Fruit fly (Drosophila melanogaster) whole organism, embryonic: ENCODE results near the gene CG42781.

Experiments
- BEAF-32 ChIP-seq: fragments of 200-800 bp; sonication (Bioruptor generic); optimal IDR thresholded peaks from 3 replicates; lab custom pipeline; 2017; ENCODE audit warnings: missing biosample characterization, missing genetic modification characterization, mild to moderate bottlenecking, moderate library complexity, missing genetic modification reagents
- CG10959 ChIP-seq: fragments of 200-800 bp; sonication (Bioruptor generic); IDR thresholded peaks from 2 replicates; pipeline ENCODE4 v1.3.6; 2022; ENCODE audit warnings: missing biosample characterization, missing genetic modification characterization
- CG12299 ChIP-seq: fragments of 200-800 bp; sonication (Bioruptor generic); optimal IDR thresholded peaks from 2 replicates; lab custom pipeline; 2018; ENCODE audit warnings: missing biosample characterization, mild to moderate bottlenecking, missing genetic modification characterization
- CG18476 ChIP-seq: fragments of 200-800 bp; sonication (Bioruptor generic); optimal IDR thresholded peaks from 2 replicates; lab custom pipeline; 2016; ENCODE audit warnings: missing biosample characterization, mild to moderate bottlenecking, missing genetic modification characterization
- CHES-1-like ChIP-seq: fragments of 200-800 bp; sonication (Bioruptor generic); optimal IDR thresholded peaks from 2 replicates; lab custom pipeline; 2016; ENCODE audit warnings: missing biosample characterization, missing genetic modification characterization
- Dip3 ChIP-seq: fragments of 200-800 bp; sonication (Bioruptor generic); optimal IDR thresholded peaks from 3 replicates; lab custom pipeline; 2016; ENCODE audit warnings: missing biosample characterization, missing genetic modification characterization
- Mad ChIP-seq: fragments of 200-800 bp; sonication (Bioruptor generic); optimal IDR thresholded peaks from 2 replicates; lab custom pipeline; 2016; ENCODE audit warnings: missing biosample characterization, missing genetic modification characterization
- Xbp1 ChIP-seq: fragments of 200-800 bp; sonication (Bioruptor generic); optimal IDR thresholded peaks from 3 replicates; lab custom pipeline; 2016; ENCODE audit warnings: missing biosample characterization, mild to moderate bottlenecking, missing genetic modification characterization
- bsh ChIP-seq, 2 experiments: fragments of 200-800 bp; sonication (Bioruptor generic); optimal IDR thresholded peaks; 2 replicates each; lab custom pipeline; 2017 to 2018; ENCODE audit warnings: mild to moderate bottlenecking in 2 of 2, missing biosample characterization in 2 of 2, missing genetic modification characterization in 2 of 2, moderate library complexity in 1 of 2
- cad ChIP-seq: fragments of >200 bp; optimal IDR thresholded peaks from 2 replicates; lab custom pipeline; 2017; ENCODE audit warnings: missing biosample characterization, missing genetic modification characterization
- tx ChIP-seq: fragments of 200-800 bp; sonication (Bioruptor generic); optimal IDR thresholded peaks from 2 replicates; lab custom pipeline; 2016; ENCODE audit warnings: missing biosample characterization, missing genetic modification characterization

DNA sequence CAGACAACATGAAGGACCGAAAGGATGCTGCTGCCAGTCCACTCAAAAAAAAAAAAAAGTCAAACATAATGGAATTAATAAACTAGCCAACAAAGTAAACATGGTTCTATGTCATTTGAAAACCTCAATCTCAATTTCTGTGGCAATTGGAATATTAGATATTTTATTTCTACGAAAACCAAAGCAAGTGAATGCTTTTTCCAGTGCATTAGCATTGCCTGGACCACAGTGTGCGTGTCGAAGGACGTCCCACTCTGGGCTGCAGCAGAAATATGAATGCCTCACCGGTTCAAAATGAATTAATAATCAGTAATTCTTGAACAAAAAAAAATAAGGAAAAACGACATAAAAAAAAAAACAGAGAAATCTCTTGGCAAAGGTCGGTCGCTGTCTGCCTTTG, 10.3 kb downstream of the CG42781 start:
- TF ChIP-seq CG10959 (GFP tag; lab: Robert Waterston, UW): no peak
- no peak for TF ChIP-seq Mad (GFP tag; lab: Kevin White, UChicago)
- TF ChIP-seq cad (GFP tag; lab: Kevin White, UChicago): no peak
- no peak for TF ChIP-seq BEAF-32 (GFP tag; lab: Kevin White, UChicago)
- no peak for TF ChIP-seq CG12299 (tag; lab: Kevin White, UChicago)
- TF ChIP-seq Dip3 (GFP tag; lab: Kevin White, UChicago): no peak
- no peak for TF ChIP-seq Xbp1 (GFP tag; lab: Kevin White, UChicago)
- no peak for TF ChIP-seq CG18476 (GFP tag; lab: Kevin White, UChicago)
- TF ChIP-seq tx (GFP tag; lab: Kevin White, UChicago): no peak
- TF ChIP-seq CHES-1-like: no peak
- TF ChIP-seq bsh (GFP tag; optimal IDR thresholded peaks at IDR 0.05; lab: Kevin White, UChicago): no peak
